Worm (Caenorhabditis elegans) whole organism, mixed stage, embryonic: ENCODE results near the gene C05C8.5.

ENCODE experiments used
- drap-1 ChIP-seq: fragments of 200-800 bp; sonication (Bioruptor generic); optimal IDR thresholded peaks from 3 replicates; lab custom pipeline; 2018; ENCODE audit warnings: mild to moderate bottlenecking, missing genetic modification characterization, missing compliant biosample characterization
- mab-5 ChIP-seq: fragments of 150-350 bp; optimal IDR thresholded peaks from 2 replicates; lab custom pipeline; 2014; ENCODE audit warnings: missing biosample characterization, missing genetic modification characterization
- nhr-12 ChIP-seq: fragments of 150-350 bp; optimal IDR thresholded peaks from 2 replicates; lab custom pipeline; 2014; ENCODE audit warnings: missing biosample characterization, missing genetic modification characterization

DNA sequence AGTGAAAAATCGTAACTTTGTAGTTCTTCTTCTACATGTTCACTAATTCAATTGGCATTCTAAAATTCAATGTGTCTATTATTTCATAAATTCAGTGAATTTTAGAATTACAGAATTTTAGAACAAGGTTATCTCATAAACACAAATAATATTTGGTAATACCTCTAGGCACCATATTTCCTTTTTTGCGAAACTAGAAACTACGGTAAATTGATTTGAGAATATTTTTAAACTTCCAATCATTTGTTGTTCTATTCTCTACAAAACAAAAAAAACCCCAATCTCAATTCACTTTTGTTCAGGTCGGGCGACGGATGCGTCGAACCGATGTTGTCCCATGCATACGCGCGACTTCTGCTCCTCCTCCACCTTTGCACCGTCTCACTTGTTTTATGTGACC lies 34.7 kb downstream of the C05C8.5 start, which contains the start of gene F09G2.1:
- TF ChIP-seq drap-1 (GFP tag; lab: Kevin White, UChicago) (no peak), nhr-12 (tag; lab: Kevin White, UChicago) (no peak), mab-5 (tag; lab: Kevin White, UChicago) (no peak)
